Fruit fly (Drosophila melanogaster): ENCODE measurements around the gene norpA.

Gene norpA

DNA sequence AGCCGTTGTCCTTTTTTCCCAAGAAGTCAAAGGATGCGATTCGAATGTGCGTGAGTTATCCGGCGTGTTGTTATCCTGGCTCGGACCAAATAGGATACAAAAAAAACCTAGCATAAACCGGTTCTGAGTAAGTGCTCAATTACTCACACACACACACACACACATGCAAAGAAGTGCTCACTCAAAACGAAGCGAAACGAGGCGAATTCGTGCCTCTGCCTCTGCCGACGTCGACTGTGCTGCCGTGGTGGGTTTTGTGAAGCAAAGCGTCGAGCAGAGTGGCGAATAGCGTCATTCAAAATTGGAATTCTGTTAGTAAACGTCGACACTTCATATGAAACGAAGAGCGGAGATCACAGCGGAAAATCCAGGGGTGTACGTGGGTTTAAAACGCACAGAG lies 90.1 kb downstream of the norpA start, which contains the start of gene bi (continued):
- no peak for TF ChIP-seq CG1647 (GFP tag; optimal IDR thresholded peaks at IDR 0.05)
- TF ChIP-seq Usf (GFP tag; optimal IDR thresholded peaks at IDR 0.05) = no peak
- no peak for TF ChIP-seq ac (GFP tag; optimal IDR thresholded peaks at IDR 0.05)
- TF ChIP-seq Nf-YB (GFP tag; optimal IDR thresholded peaks at IDR 0.05) = peak; percentile 72
- no peak for TF ChIP-seq cas (GFP tag; IDR thresholded peaks at IDR 0.05)
- TF ChIP-seq NfI (GFP tag; optimal IDR thresholded peaks at IDR 0.05) = no peak
- peak; percentile 36 for TF ChIP-seq Adf1 (GFP tag; IDR thresholded peaks at IDR 0.05)
- TF ChIP-seq sr (GFP tag; IDR thresholded peaks at IDR 0.05) = no peak
- no peak for TF ChIP-seq CG12942 (GFP tag; optimal IDR thresholded peaks at IDR 0.05)
- no peak for TF ChIP-seq sim (GFP tag; IDR thresholded peaks at IDR 0.05)
- no peak for TF ChIP-seq CG4360 (GFP tag; IDR thresholded peaks at IDR 0.05)
- TF ChIP-seq jumu (GFP tag; optimal IDR thresholded peaks at IDR 0.05) = no peak
- peak; percentile 6 for TF ChIP-seq sqz (GFP tag; optimal IDR thresholded peaks at IDR 0.05)
- TF ChIP-seq Jarid2 (GFP tag; optimal IDR thresholded peaks at IDR 0.05) = peak; percentile 17
- TF ChIP-seq Deaf1 (tag; optimal IDR thresholded peaks at IDR 0.05) = peak; percentile 46
- no peak for TF ChIP-seq CG11456 (GFP tag; IDR thresholded peaks at IDR 0.05)
- TF ChIP-seq usp (GFP tag; optimal IDR thresholded peaks at IDR 0.05) = no peak
- TF ChIP-seq exex (tag; optimal IDR thresholded peaks at IDR 0.05) = no peak
- TF ChIP-seq ATbp (GFP tag; optimal IDR thresholded peaks at IDR 0.05) = no peak

DNA sequence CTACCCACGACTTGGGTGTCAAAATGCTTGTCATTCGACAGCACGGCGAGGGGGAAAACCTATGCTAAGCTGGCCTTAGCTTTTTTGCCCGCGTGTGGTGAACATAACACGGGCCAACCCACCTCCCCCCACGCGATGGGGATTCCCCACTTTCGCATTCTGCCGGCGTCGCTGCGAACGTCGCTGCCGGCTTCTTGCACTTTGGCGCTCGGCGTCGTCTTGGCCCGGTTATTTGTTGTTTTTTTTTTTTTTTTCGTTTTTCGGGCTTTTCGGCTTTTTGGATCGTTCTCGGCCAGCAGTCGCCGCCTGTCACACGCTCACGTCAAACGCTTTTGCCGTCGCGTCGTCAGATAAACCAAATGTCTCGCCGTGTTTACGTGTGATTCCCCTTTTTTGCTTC lies 90.7 kb downstream of the norpA start:
- TF ChIP-seq crol (GFP tag; IDR thresholded peaks at IDR 0.05) (no peak), Adf1 (GFP tag; IDR thresholded peaks at IDR 0.05) (peak; percentile 47), Ets65A (GFP tag) (peak; percentile 69), CG13296 (GFP tag; optimal IDR thresholded peaks at IDR 0.05) (no peak)

All from whole organism, embryonic.